Worm (Caenorhabditis elegans): ENCODE measurements around the gene nspd-9.

- TF ChIP-seq elt-2 (tag; optimal IDR thresholded peaks at IDR 0.05) (no peak), egl-27 (tag; optimal IDR thresholded peaks at IDR 0.05) (no peak), unc-62 (GFP tag; optimal IDR thresholded peaks at IDR 0.05) (no peak), nhr-12 (tag; optimal IDR thresholded peaks at IDR 0.05) (no peak), elt-3 (tag; optimal IDR thresholded peaks at IDR 0.05) (no peak), nhr-11 (tag; optimal IDR thresholded peaks at IDR 0.05) (no peak), jun-1 (tag; optimal IDR thresholded peaks at IDR 0.05) (no peak), daf-12 (tag; optimal IDR thresholded peaks at IDR 0.05) (no peak), ztf-11 (tag; optimal IDR thresholded peaks at IDR 0.05) (no peak), ceh-82 (tag; optimal IDR thresholded peaks at IDR 0.05) (no peak), nhr-28 (tag; optimal IDR thresholded peaks at IDR 0.05) (no peak), nhr-237 (tag; optimal IDR thresholded peaks at IDR 0.05) (no peak)
These were observed 24.8 kb upstream of the nspd-9 start, which contains the start of gene C35D10.8 for ce11 chrIII:4854918-4855317.

Measured in whole organism, L3 larva.